Worm (Caenorhabditis elegans) whole organism, L4 larva: ENCODE results near the gene T02C12.5.

Experiments
- F10B5.3 ChIP-seq: sonication (generic microtip); optimal IDR thresholded peaks from 2 replicates; lab custom pipeline; 2016; ENCODE audit warnings: mild to moderate bottlenecking, missing genetic modification characterization, missing compliant biosample characterization
- F44E2.7 ChIP-seq: fragments of 200-800 bp; sonication (Bioruptor generic); IDR thresholded peaks from 2 replicates; pipeline ENCODE4 v2.1.2; 2022; ENCODE audit warnings: missing genetic modification characterization, missing compliant biosample characterization
- F49E8.2 ChIP-seq: sonication (generic microtip); optimal IDR thresholded peaks from 2 replicates; lab custom pipeline; 2016; ENCODE audit warnings: missing compliant biosample characterization, mild to moderate bottlenecking, missing genetic modification characterization, borderline replicate concordance
- T20F7.1 ChIP-seq: fragments of 200-800 bp; sonication (Bioruptor generic); optimal IDR thresholded peaks from 2 replicates; lab custom pipeline; 2018; ENCODE audit warnings: mild to moderate bottlenecking, missing genetic modification characterization, missing compliant biosample characterization
- Y5F2A.4 ChIP-seq: fragments of 200-800 bp; sonication (Bioruptor generic); optimal IDR thresholded peaks from 2 replicates; lab custom pipeline; 2018; ENCODE audit warnings: mild to moderate bottlenecking, missing genetic modification characterization, missing compliant biosample characterization
- ZK546.5 ChIP-seq, 2 experiments: sonication (generic microtip); optimal IDR thresholded peaks; 2 replicates each; lab custom pipeline; 2017; ENCODE audit warnings: missing biosample characterization in 2 of 2, missing genetic modification characterization in 2 of 2
- aha-1 ChIP-seq: fragments of 150-350 bp; peaks from one replicate; lab custom pipeline; 2014; ENCODE audit warnings: missing biosample characterization, missing genetic modification characterization
- aly-2 ChIP-seq: sonication (generic microtip); optimal IDR thresholded peaks from 2 replicates; lab custom pipeline; 2018; ENCODE audit warnings: missing biosample characterization, missing genetic modification characterization
- ceh-28 ChIP-seq: fragments of 150-350 bp; optimal IDR thresholded peaks from 2 replicates; lab custom pipeline; 2014; ENCODE audit warnings: missing biosample characterization, missing genetic modification reagents, missing genetic modification characterization
- ctbp-1 ChIP-seq: fragments of 200-800 bp; sonication (Bioruptor generic); IDR thresholded peaks from 2 replicates; pipeline ENCODE4 v1.3.6; 2022; ENCODE audit warnings: missing genetic modification reagents, missing genetic modification characterization, missing compliant biosample characterization
- daf-12 ChIP-seq: fragments of 150-350 bp; optimal IDR thresholded peaks from 2 replicates; lab custom pipeline; 2014; ENCODE audit warnings: missing biosample characterization, missing genetic modification reagents, missing genetic modification characterization
- daf-19 ChIP-seq: fragments of 200-800 bp; sonication (Bioruptor generic); conservative IDR thresholded peaks from 2 replicates; pipeline ENCODE4 v1.3.6; 2022; ENCODE audit warnings: missing genetic modification characterization, missing compliant biosample characterization
- dmd-6 ChIP-seq: fragments of 200-800 bp; sonication (Bioruptor generic); IDR thresholded peaks from 2 replicates; pipeline ENCODE4 v1.3.6; 2022; ENCODE audit warnings: missing genetic modification reagents, missing genetic modification characterization, missing compliant biosample characterization
- duxl-1 ChIP-seq: sonication (generic microtip); optimal IDR thresholded peaks from 2 replicates; lab custom pipeline; 2016; ENCODE audit warnings: mild to moderate bottlenecking, missing genetic modification characterization, moderate library complexity, missing compliant biosample characterization; ENCODE audit not compliant: poor library complexity
- dve-1 ChIP-seq: sonication (generic microtip); optimal IDR thresholded peaks from 2 replicates; lab custom pipeline; 2017; ENCODE audit warnings: antibody characterized with exemption, mild to moderate bottlenecking, missing genetic modification characterization, missing compliant biosample characterization; ENCODE audit not compliant: insufficient read depth
- egl-43 ChIP-seq: fragments of 200-800 bp; sonication (Bioruptor generic); IDR thresholded peaks from 2 replicates; pipeline ENCODE4 v1.3.6; 2022; ENCODE audit warnings: missing genetic modification reagents, missing genetic modification characterization, missing compliant biosample characterization
- fkh-10 ChIP-seq: fragments of 150-350 bp; optimal IDR thresholded peaks from 2 replicates; lab custom pipeline; 2014; ENCODE audit warnings: missing biosample characterization, missing genetic modification reagents, missing genetic modification characterization
- fos-1 ChIP-seq: fragments of 150-350 bp; optimal IDR thresholded peaks from 2 replicates; lab custom pipeline; 2014; ENCODE audit warnings: missing biosample characterization, missing genetic modification characterization
- hlh-11 ChIP-seq: fragments of 200-800 bp; sonication (Bioruptor generic); optimal IDR thresholded peaks from 2 replicates; lab custom pipeline; 2018; ENCODE audit warnings: mild to moderate bottlenecking, missing genetic modification characterization, missing compliant biosample characterization
- hlh-30 ChIP-seq: sonication (generic microtip); optimal IDR thresholded peaks from 2 replicates; lab custom pipeline; 2017; ENCODE audit warnings: antibody characterized with exemption, mild to moderate bottlenecking, missing genetic modification characterization, missing compliant biosample characterization; ENCODE audit not compliant: insufficient read depth
- lin-1 ChIP-seq: fragments of 200-800 bp; sonication (Bioruptor generic); IDR thresholded peaks from 2 replicates; pipeline ENCODE4 v1.3.6; 2022; ENCODE audit warnings: missing genetic modification reagents, missing genetic modification characterization, missing compliant biosample characterization
- lin-29 ChIP-seq: fragments of 200-800 bp; sonication (Bioruptor generic); IDR thresholded peaks from 2 replicates; pipeline ENCODE4 v1.3.6; 2022; ENCODE audit warnings: missing genetic modification reagents, missing genetic modification characterization, missing compliant biosample characterization
- lin-38 ChIP-seq: fragments of 200-800 bp; sonication (Bioruptor generic); IDR thresholded peaks from 2 replicates; pipeline ENCODE4 v1.3.6; 2022; ENCODE audit warnings: missing genetic modification reagents, missing genetic modification characterization, missing compliant biosample characterization
- madf-5 ChIP-seq, 2 experiments: fragments of 200-800 bp; sonication (Bioruptor generic); IDR thresholded peaks; 2 replicates each; pipeline ENCODE4 v1.3.6; 2022; ENCODE audit warnings: missing compliant biosample characterization in 2 of 2, missing genetic modification characterization in 2 of 2
- mdl-1 ChIP-seq, 2 experiments: fragments of 150-350 bp in 1 of 2; sonication (generic microtip) in 1 of 2; optimal IDR thresholded peaks; 2 replicates each; lab custom pipeline; 2014 to 2017; ENCODE audit warnings: missing biosample characterization in 2 of 2, missing genetic modification characterization in 2 of 2
- mdt-29 ChIP-seq: fragments of 200-800 bp; sonication (Bioruptor generic); IDR thresholded peaks from 2 replicates; pipeline ENCODE4 v1.3.6; 2022; ENCODE audit warnings: missing genetic modification reagents, missing genetic modification characterization, missing compliant biosample characterization
- mep-1 ChIP-seq: fragments of 150-350 bp; sonication (generic microtip); optimal IDR thresholded peaks from 3 replicates; lab custom pipeline; 2014; ENCODE audit warnings: missing biosample characterization, missing genetic modification characterization
- nhr-111 ChIP-seq: fragments of 200-800 bp; sonication (Bioruptor generic); optimal IDR thresholded peaks from 2 replicates; lab custom pipeline; 2018; ENCODE audit warnings: mild to moderate bottlenecking, missing genetic modification characterization, missing compliant biosample characterization
- nhr-28 ChIP-seq: fragments of 150-350 bp; optimal IDR thresholded peaks from 2 replicates; lab custom pipeline; 2014; ENCODE audit warnings: missing biosample characterization, missing genetic modification characterization
- rbr-2 ChIP-seq: sonication (generic microtip); optimal IDR thresholded peaks from 2 replicates; lab custom pipeline; 2016; ENCODE audit warnings: missing genotype, missing genetic modification characterization, missing compliant biosample characterization
- saeg-2 ChIP-seq: fragments of 200-800 bp; sonication (Bioruptor generic); IDR thresholded peaks from 2 replicates; pipeline ENCODE4 v1.3.6; 2022; ENCODE audit warnings: missing genetic modification reagents, missing genetic modification characterization, missing compliant biosample characterization
- unc-62 ChIP-seq, 3 experiments: fragments of 150-350 bp in 1 of 3; sonication (generic microtip); optimal IDR thresholded peaks in 2 of 3; peaks in 1 of 3; 1 replicate in 1 of 3; 2 replicates in 2 of 3; lab custom pipeline; 2014 to 2017; ENCODE audit warnings: missing biosample characterization in 3 of 3, missing genetic modification characterization in 3 of 3, missing genetic modification reagents in 3 of 3, missing genotype in 1 of 3
- zfp-2 ChIP-seq: sonication (generic microtip); optimal IDR thresholded peaks from 2 replicates; lab custom pipeline; 2016; ENCODE audit warnings: mild to moderate bottlenecking, missing genetic modification characterization, missing compliant biosample characterization
- zfp-3 ChIP-seq: fragments of 200-800 bp; sonication (Bioruptor generic); conservative IDR thresholded peaks from 2 replicates; pipeline ENCODE4 v1.3.6; 2022; ENCODE audit warnings: missing genetic modification reagents, missing genetic modification characterization, missing compliant biosample characterization
- zip-11 ChIP-seq: fragments of 200-800 bp; sonication (Bioruptor generic); IDR thresholded peaks from 2 replicates; pipeline ENCODE4 v1.3.6; 2022; ENCODE audit warnings: missing genetic modification characterization, missing compliant biosample characterization
- ztf-7 ChIP-seq: fragments of 150-350 bp; optimal IDR thresholded peaks from 2 replicates; lab custom pipeline; 2014; ENCODE audit warnings: missing biosample characterization, missing genetic modification characterization

Gene T02C12.5

ce11 chrIII:3979980-3980631 lies 47.9 kb downstream of the T02C12.5 start (continued):
- TF ChIP-seq zfp-2, result no peak
- TF ChIP-seq F49E8.2 (tag; lab: Kevin White, UChicago), result no peak
- no peak for TF ChIP-seq saeg-2 (GFP tag; lab: Robert Waterston, UW)
- no peak; the same call in 1 of the 2 replicates for TF ChIP-seq egl-43 (GFP tag; lab: Robert Waterston, UW)
- no peak for TF ChIP-seq aly-2 (tag; lab: Kevin White, UChicago)
- no peak for TF ChIP-seq zfp-3 (GFP tag; lab: Robert Waterston, UW)
- peak; percentile 59 for TF ChIP-seq T20F7.1 (GFP tag; lab: Kevin White, UChicago)
- TF ChIP-seq lin-29 (GFP tag; lab: Robert Waterston, UW), result no peak
- peak; percentile 79 for TF ChIP-seq mep-1 (tag; lab: Kevin White, UChicago)
- no peak for TF ChIP-seq ztf-7 (tag; lab: Kevin White, UChicago)
- no peak for TF ChIP-seq fos-1 (tag; lab: Kevin White, UChicago)
- peak; percentile 65 for TF ChIP-seq dve-1 (tag; lab: Kevin White, UChicago)
- TF ChIP-seq dmd-6 (GFP tag; lab: Robert Waterston, UW), result peak; percentile 53
- TF ChIP-seq daf-19, result no peak
- TF ChIP-seq hlh-11 (tag; lab: Kevin White, UChicago), result peak; percentile 86
- no peak for TF ChIP-seq ceh-28
- no peak for TF ChIP-seq madf-5 (GFP tag; IDR thresholded peaks at IDR 0.05; lab: Robert Waterston, UW)
- no peak for TF ChIP-seq zip-11
- TF ChIP-seq fkh-10 (GFP tag; lab: Kevin White, UChicago), result peak; percentile 41
- TF ChIP-seq duxl-1, result no peak
- TF ChIP-seq nhr-111 (GFP tag; lab: Kevin White, UChicago), result no peak
- no peak for TF ChIP-seq daf-12
- TF ChIP-seq rbr-2 (tag; lab: Kevin White, UChicago), result peak; percentile 77
- no peak for TF ChIP-seq mdt-29 (GFP tag; lab: Robert Waterston, UW)
- no peak for TF ChIP-seq F10B5.3 (tag; lab: Kevin White, UChicago)
- TF ChIP-seq Y5F2A.4 (GFP tag; lab: Kevin White, UChicago), result no peak
- TF ChIP-seq ZK546.5 (tag; optimal IDR thresholded peaks at IDR 0.05; lab: Kevin White, UChicago), result no peak
- peak; percentile 41; the same call in 1 of the 2 replicates for TF ChIP-seq lin-38 (GFP tag; lab: Robert Waterston, UW)
- no peak for TF ChIP-seq lin-1 (GFP tag; lab: Robert Waterston, UW)
- TF ChIP-seq F44E2.7 (GFP tag; lab: Robert Waterston, UW), result no peak

ce11 chrIII:3978438-3978837 lies 49.5 kb downstream of the T02C12.5 start:
- TF ChIP-seq unc-62 (GFP tag; optimal IDR thresholded peaks at IDR 0.05 in 1 of 2; lab: Kevin White, UChicago) (peak in 1 of 2 experiments; percentile 80), unc-62 (tag; optimal IDR thresholded peaks at IDR 0.05; lab: Kevin White, UChicago) (no peak), aha-1 (peak; percentile 11), mep-1 (tag; lab: Kevin White, UChicago) (peak; percentile 16), hlh-30 (peak; percentile 13), ctbp-1 (GFP tag; lab: Robert Waterston, UW) (no peak)

ce11 chrIII:3976992-3977391 lies 51.0 kb downstream of the T02C12.5 start:
- TF ChIP-seq ctbp-1 (GFP tag; lab: Robert Waterston, UW) (no peak), hlh-30 (peak; percentile 75), nhr-28 (tag; lab: Kevin White, UChicago) (peak; percentile 3), hlh-11 (tag; lab: Kevin White, UChicago) (peak; percentile 45), dve-1 (tag; lab: Kevin White, UChicago) (peak; percentile 15), T20F7.1 (GFP tag; lab: Kevin White, UChicago) (no peak), mdl-1 (tag; optimal IDR thresholded peaks at IDR 0.05; lab: Kevin White, UChicago) (peak in 1 of 2 experiments; percentile 6)
- TF ChIP-seq, all 104 proteins: peak for 5
